Fruit fly (Drosophila melanogaster): Measurements from ENCODE around the gene CG4935.

Gene CG4935

dm6 chr2L:16257227-16258071 is 4.5 kb upstream of the CG4935 start, which contains the start of the genes PRL-1 and EndoGI (continued):
- TF ChIP-seq Lpt (GFP tag; optimal IDR thresholded peaks at IDR 0.05) (no peak), tgo (GFP tag; IDR thresholded peaks at IDR 0.05) (peak; percentile 74), lola (GFP tag; optimal IDR thresholded peaks at IDR 0.05) (peak in 1 of 3 experiments; percentile 54), sisA (GFP tag; IDR thresholded peaks at IDR 0.05) (no peak), CG10274 (GFP tag; optimal IDR thresholded peaks at IDR 0.05) (no peak), CG6683 (GFP tag; optimal IDR thresholded peaks at IDR 0.05) (peak; percentile 67), Taf1 (GFP tag; IDR thresholded peaks at IDR 0.05) (peak; percentile 64; the same call in 1 of the 2 replicates), cas (GFP tag; IDR thresholded peaks at IDR 0.05) (0 out of 2 replicates have a peak, but pooled peaks have one; percentile 44), prd (optimal IDR thresholded peaks at IDR 0.05) (no peak), prd (GFP tag; IDR thresholded peaks at IDR 0.05) (peak; percentile 65; the same call in 1 of the 3 replicates), Hr78 (GFP tag; optimal IDR thresholded peaks at IDR 0.05) (peak in 1 of 2 experiments; percentile 26), Spps (tag; optimal IDR thresholded peaks at IDR 0.05) (peak; percentile 42), CG8944 (GFP tag; optimal IDR thresholded peaks at IDR 0.05) (no peak), ase (GFP tag; IDR thresholded peaks at IDR 0.05) (peak; percentile 39; the same call in 1 of the 3 replicates), CG15479 (GFP tag; optimal IDR thresholded peaks at IDR 0.05) (peak; percentile 53), Sin3A (optimal IDR thresholded peaks at IDR 0.05) (peak; percentile 20), CG12104 (GFP tag; optimal IDR thresholded peaks at IDR 0.05) (peak; percentile 74), Aef1 (GFP tag; IDR thresholded peaks at IDR 0.05) (no peak; the same call in 2 of the 3 replicates), CG3847 (GFP tag; IDR thresholded peaks at IDR 0.05) (peak; percentile 76), pita (GFP tag; optimal IDR thresholded peaks at IDR 0.05) (no peak), CG12219 (GFP tag; optimal IDR thresholded peaks at IDR 0.05) (no peak), gro (GFP tag; optimal IDR thresholded peaks at IDR 0.05) (peak; percentile 6), CG10654 (GFP tag; optimal IDR thresholded peaks at IDR 0.05) (peak; percentile 65), Nf-YC (tag; optimal IDR thresholded peaks at IDR 0.05) (peak; percentile 86), ash1 (GFP tag; optimal IDR thresholded peaks at IDR 0.05) (no peak), Trl (optimal IDR thresholded peaks at IDR 0.05) (no peak), Trl (GFP tag; optimal IDR thresholded peaks at IDR 0.05) (no peak), CG3163 (GFP tag; optimal IDR thresholded peaks at IDR 0.05) (peak; percentile 31), Pdp1 (GFP tag; optimal IDR thresholded peaks at IDR 0.05) (peak in 1 of 2 experiments; percentile 57), NC2α (GFP tag; optimal IDR thresholded peaks at IDR 0.05) (no peak), CG34224 (GFP tag; IDR thresholded peaks at IDR 0.05; ENCODE audit: partially characterized antibody) (peak; percentile 99), CG7271 (tag; optimal IDR thresholded peaks at IDR 0.05) (no peak), HmgD (GFP tag; optimal IDR thresholded peaks at IDR 0.05) (no peak), CG18599 (GFP tag; optimal IDR thresholded peaks at IDR 0.05) (peak; percentile 79), cad (GFP tag; optimal IDR thresholded peaks at IDR 0.05) (no peak), CG2199 (GFP tag; IDR thresholded peaks at IDR 0.05) (peak; percentile 12; the same call in 1 of the 3 replicates), HmgZ (tag; optimal IDR thresholded peaks at IDR 0.05) (peak; percentile 36), fd96Cb (tag; optimal IDR thresholded peaks at IDR 0.05) (peak; percentile 57), Oaz (GFP tag; IDR thresholded peaks at IDR 0.05) (no peak), CG8765 (GFP tag; IDR thresholded peaks at IDR 0.05) (peak; percentile 43; the same call in 1 of the 2 replicates), chn (GFP tag; optimal IDR thresholded peaks at IDR 0.05) (peak; percentile 14), CG11560 (tag; IDR thresholded peaks at IDR 0.05) (peak; percentile 100), CG1647 (GFP tag; optimal IDR thresholded peaks at IDR 0.05) (peak; percentile 46), CG4730 (GFP tag; IDR thresholded peaks at IDR 0.05) (peak; percentile 56; the same call in 1 of the 2 replicates), grau (tag; optimal IDR thresholded peaks at IDR 0.05) (peak; percentile 87), CG4424 (GFP tag; optimal IDR thresholded peaks at IDR 0.05) (peak; percentile 63), scrt (GFP tag; optimal IDR thresholded peaks at IDR 0.05) (peak; percentile 44), Doc2 (GFP tag; IDR thresholded peaks at IDR 0.05) (no peak), CG32532 (GFP tag; IDR thresholded peaks at IDR 0.05) (peak; percentile 91), dmrt99B (tag; optimal IDR thresholded peaks at IDR 0.05) (no peak)
